Worm (Caenorhabditis elegans) whole organism, L3 larva: Measurements from ENCODE around the gene ptb-1.

Source experiments
- ZK546.5 ChIP-seq: sonication (generic microtip); optimal IDR thresholded peaks from 2 replicates; lab custom pipeline; 2017; ENCODE audit warnings: missing biosample characterization, missing genetic modification characterization
- aly-2 ChIP-seq: fragments of 150-350 bp; optimal IDR thresholded peaks from 2 replicates; lab custom pipeline; 2014; ENCODE audit warnings: missing biosample characterization, missing genetic modification characterization
- ama-1 ChIP-seq: fragments of 150-350 bp; optimal IDR thresholded peaks from 2 replicates; lab custom pipeline; 2018
- ceh-16 ChIP-seq: sonication (generic microtip); optimal IDR thresholded peaks from 2 replicates; lab custom pipeline; 2017; ENCODE audit warnings: missing biosample characterization, missing genetic modification characterization
- ceh-28 ChIP-seq: fragments of 150-350 bp; optimal IDR thresholded peaks from 2 replicates; lab custom pipeline; 2014; ENCODE audit warnings: missing biosample characterization, missing genetic modification reagents, missing genetic modification characterization
- ceh-82 ChIP-seq: fragments of 150-350 bp; optimal IDR thresholded peaks from 2 replicates; lab custom pipeline; 2014; ENCODE audit warnings: missing biosample characterization, missing genetic modification characterization
- daf-12 ChIP-seq: fragments of 150-350 bp; optimal IDR thresholded peaks from 2 replicates; lab custom pipeline; 2014; ENCODE audit warnings: missing biosample characterization, missing genetic modification reagents, missing genetic modification characterization
- egl-27 ChIP-seq: sonication (generic microtip); optimal IDR thresholded peaks from 4 replicates; lab custom pipeline; 2017; ENCODE audit warnings: missing biosample characterization, missing genetic modification reagents, missing genetic modification characterization
- egl-5 ChIP-seq: fragments of 150-350 bp; optimal IDR thresholded peaks from 2 replicates; lab custom pipeline; 2017; ENCODE audit warnings: missing biosample characterization, missing genetic modification reagents, missing genetic modification characterization, inconsistent platforms
- elt-1 ChIP-seq: fragments of 150-350 bp; optimal IDR thresholded peaks from 2 replicates; lab custom pipeline; 2014; ENCODE audit warnings: missing biosample characterization, missing genetic modification characterization
- elt-2 ChIP-seq: sonication (generic microtip); optimal IDR thresholded peaks from 2 replicates; lab custom pipeline; 2016; ENCODE audit warnings: missing genetic modification reagents, mild to moderate bottlenecking, missing genetic modification characterization, missing compliant biosample characterization
- elt-3 ChIP-seq, 3 experiments: fragments of 150-350 bp in 1 of 3; sonication (generic microtip) in 2 of 3; optimal IDR thresholded peaks; 2 replicates in 2 of 3; 4 replicates in 1 of 3; lab custom pipeline; 2014 to 2017; ENCODE audit warnings: missing biosample characterization in 3 of 3, missing genetic modification characterization in 3 of 3
- fkh-10 ChIP-seq: sonication (generic microtip); optimal IDR thresholded peaks from 2 replicates; lab custom pipeline; 2017; ENCODE audit warnings: missing biosample characterization, missing genetic modification reagents, missing genetic modification characterization
- fkh-2 ChIP-seq: fragments of 150-350 bp; optimal IDR thresholded peaks from 2 replicates; lab custom pipeline; 2014; ENCODE audit warnings: missing biosample characterization, missing genetic modification reagents, missing genetic modification characterization
- jun-1 ChIP-seq: fragments of 150-350 bp; optimal IDR thresholded peaks from 2 replicates; lab custom pipeline; 2014; ENCODE audit warnings: missing biosample characterization, missing genetic modification reagents, missing genetic modification characterization
- lin-39 ChIP-seq: fragments of 150-350 bp; optimal IDR thresholded peaks from 2 replicates; lab custom pipeline; 2018; ENCODE audit warnings: missing biosample characterization, missing genetic modification reagents, missing genetic modification characterization
- lsy-12 ChIP-seq: sonication (generic microtip); optimal IDR thresholded peaks from 2 replicates; lab custom pipeline; 2016; ENCODE audit warnings: mild to moderate bottlenecking, missing genetic modification characterization, missing compliant biosample characterization
- mdl-1 ChIP-seq: fragments of 150-350 bp; optimal IDR thresholded peaks from 2 replicates; lab custom pipeline; 2014; ENCODE audit warnings: missing biosample characterization, missing genetic modification characterization
- nfya-1 ChIP-seq: sonication (generic microtip); optimal IDR thresholded peaks from 2 replicates; lab custom pipeline; 2017; ENCODE audit warnings: missing genetic modification characterization, mild to moderate bottlenecking, missing compliant biosample characterization, antibody characterized with exemption, moderate library complexity; ENCODE audit not compliant: insufficient read depth
- nhr-23 ChIP-seq: fragments of 150-350 bp; optimal IDR thresholded peaks from 2 replicates; lab custom pipeline; 2014; ENCODE audit warnings: missing biosample characterization, missing genetic modification reagents, missing genetic modification characterization
- nhr-237 ChIP-seq: fragments of 150-350 bp; optimal IDR thresholded peaks from 2 replicates; lab custom pipeline; 2014; ENCODE audit warnings: missing biosample characterization, missing genetic modification characterization
- nhr-25 ChIP-seq: sonication (generic microtip); optimal IDR thresholded peaks from 2 replicates; lab custom pipeline; 2017; ENCODE audit warnings: missing biosample characterization, missing genetic modification characterization
- nhr-28 ChIP-seq: fragments of 150-350 bp; optimal IDR thresholded peaks from 2 replicates; lab custom pipeline; 2014; ENCODE audit warnings: missing biosample characterization, missing genetic modification characterization
- nhr-43 ChIP-seq: sonication (generic microtip); optimal IDR thresholded peaks from 2 replicates; lab custom pipeline; 2016; ENCODE audit warnings: mild to moderate bottlenecking, missing genetic modification characterization, missing compliant biosample characterization; ENCODE audit not compliant: poor library complexity, severe bottlenecking
- nhr-67 ChIP-seq: fragments of 150-350 bp; optimal IDR thresholded peaks from 2 replicates; lab custom pipeline; 2014; ENCODE audit warnings: missing biosample characterization, missing genetic modification characterization
- nhr-77 ChIP-seq: fragments of 150-350 bp; optimal IDR thresholded peaks from 2 replicates; lab custom pipeline; 2014; ENCODE audit warnings: missing biosample characterization, missing genetic modification characterization
- pha-4 ChIP-seq: fragments of 150-350 bp; optimal IDR thresholded peaks from 2 replicates; lab custom pipeline; 2014; ENCODE audit warnings: missing biosample characterization, missing genetic modification reagents, missing genetic modification characterization
- pqm-1 ChIP-seq: fragments of 150-350 bp; optimal IDR thresholded peaks from 2 replicates; lab custom pipeline; 2017; ENCODE audit warnings: missing biosample characterization, missing genetic modification characterization, inconsistent platforms
- sea-2 ChIP-seq: fragments of 150-350 bp; sonication (generic microtip); optimal IDR thresholded peaks from 4 replicates; lab custom pipeline; 2014; ENCODE audit warnings: missing biosample characterization, missing genetic modification reagents, missing genetic modification characterization
- skn-1 ChIP-seq: fragments of 150-350 bp; optimal IDR thresholded peaks from 2 replicates; lab custom pipeline; 2014; ENCODE audit warnings: missing biosample characterization, missing genetic modification characterization
- snpc-4 ChIP-seq: fragments of 150-350 bp; optimal IDR thresholded peaks from 2 replicates; lab custom pipeline; 2014; ENCODE audit warnings: missing biosample characterization, missing genetic modification characterization
- tbx-2 ChIP-seq: sonication (generic microtip); optimal IDR thresholded peaks from 2 replicates; lab custom pipeline; 2016; ENCODE audit warnings: mild to moderate bottlenecking, missing genetic modification characterization, missing compliant biosample characterization
- unc-62 ChIP-seq: fragments of 150-350 bp; sonication (generic microtip); optimal IDR thresholded peaks from 4 replicates; lab custom pipeline; 2014; ENCODE audit warnings: missing biosample characterization, missing genetic modification reagents, missing genetic modification characterization
- ztf-11 ChIP-seq: fragments of 150-350 bp; optimal IDR thresholded peaks from 2 replicates; lab custom pipeline; 2014; ENCODE audit warnings: missing biosample characterization, missing genetic modification characterization
- ztf-4 ChIP-seq: fragments of 150-350 bp; optimal IDR thresholded peaks from 2 replicates; lab custom pipeline; 2014; ENCODE audit warnings: missing biosample characterization, missing genetic modification characterization

The ptb-1 gene

ce11 chrII:10675302-10675701 lies at the start of gene ptb-1:
Gene ptb-1, plus strand, starts transcription at chrII:10675602.
- TF ChIP-seq nhr-23 (no peak), unc-62 (GFP tag; lab: Kevin White, UChicago) (no peak), egl-5 (tag; lab: Kevin White, UChicago) (no peak), fkh-2 (tag; lab: Kevin White, UChicago) (no peak), aly-2 (tag; lab: Kevin White, UChicago) (no peak)
- TF ChIP-seq, all 47 proteins: peak for 0

DNA sequence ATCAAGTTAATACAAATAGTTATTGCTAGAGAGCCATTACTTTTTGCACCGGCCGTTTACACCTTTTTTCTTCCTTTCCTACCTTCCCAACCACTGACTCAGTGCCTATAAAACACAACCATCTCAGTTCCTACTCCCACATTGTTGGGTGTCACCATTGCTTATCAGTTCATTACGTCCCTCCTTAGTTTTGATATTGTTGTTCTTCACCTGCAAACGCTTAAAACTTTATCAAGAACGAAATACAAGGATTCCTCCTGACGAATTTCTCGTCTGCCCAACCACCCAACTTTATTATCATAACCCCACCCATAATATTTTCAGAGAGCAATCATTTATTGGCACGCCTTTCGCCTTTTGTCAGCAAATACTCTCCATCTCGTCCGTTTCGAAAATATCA lies 48.3 kb upstream of the ptb-1 start:
- TF ChIP-seq skn-1 (tag; lab: Kevin White, UChicago) = no peak
- peak; percentile 84 for TF ChIP-seq elt-2 (tag; lab: Kevin White, UChicago)
- peak; percentile 38 for TF ChIP-seq pqm-1
- TF ChIP-seq jun-1 = peak; percentile 38

DNA sequence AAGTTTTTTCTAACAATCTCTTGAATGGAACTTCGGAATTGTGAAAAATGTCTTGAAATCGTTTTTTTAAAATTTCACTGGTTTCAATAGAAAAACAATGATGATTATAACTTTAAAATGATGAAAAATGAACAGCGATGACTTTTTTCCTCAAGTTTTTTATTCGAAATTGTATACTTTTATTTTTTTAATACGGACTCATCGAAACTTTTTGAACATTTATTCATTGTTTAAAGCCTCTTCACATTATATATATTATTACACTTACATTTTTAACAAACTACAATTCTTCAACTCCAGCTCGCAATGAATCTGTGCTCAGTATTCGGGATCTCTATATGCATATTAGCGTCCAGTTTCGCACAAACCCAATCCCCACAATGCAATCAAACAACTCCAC lies 47.4 kb upstream of the ptb-1 start, which contains the start of gene M28.8:
Gene M28.8 (plus strand): TSS at position 301 of the 400 bp plus-strand sequence.
- TF ChIP-seq sea-2 (GFP tag; lab: Kevin White, UChicago) = no peak
- TF ChIP-seq ceh-82 (tag; lab: Kevin White, UChicago) = no peak
- no peak for TF ChIP-seq ama-1
- no peak for TF ChIP-seq pha-4 (tag; lab: Kevin White, UChicago)

DNA sequence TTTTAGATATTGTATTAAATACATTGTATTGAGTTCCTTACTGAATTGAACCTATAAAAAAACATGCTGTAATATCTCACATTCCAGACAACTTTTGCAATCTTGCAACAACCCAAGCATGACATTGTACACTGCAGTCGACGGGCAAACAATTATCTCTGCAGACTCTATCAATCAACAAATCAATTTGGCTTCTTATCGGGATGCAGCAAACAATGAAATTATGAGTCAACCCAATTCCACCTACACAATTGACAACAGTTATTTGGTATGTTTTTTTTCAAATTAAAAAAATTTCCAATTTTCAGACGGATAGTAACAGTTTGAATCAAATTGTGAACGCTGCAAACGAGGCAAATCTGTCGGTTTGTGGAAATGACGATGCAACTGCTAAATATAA lies 44.5 kb upstream of the ptb-1 start:
- TF ChIP-seq lin-39 (tag; lab: Kevin White, UChicago) (no peak), ceh-28 (tag; lab: Kevin White, UChicago) (no peak), pqm-1 (peak; percentile 20), ceh-82 (tag; lab: Kevin White, UChicago) (no peak), pha-4 (tag; lab: Kevin White, UChicago) (no peak), elt-1 (tag; lab: Kevin White, UChicago) (no peak), elt-2 (tag; lab: Kevin White, UChicago) (peak; percentile 28), fkh-2 (tag; lab: Kevin White, UChicago) (no peak)

- TF ChIP-seq ZK546.5 = no peak
- TF ChIP-seq ztf-11 = no peak
- no peak for TF ChIP-seq nhr-237 (tag; lab: Kevin White, UChicago)
- no peak for TF ChIP-seq skn-1 (tag; lab: Kevin White, UChicago)
- TF ChIP-seq nhr-67 (tag; lab: Kevin White, UChicago) = no peak
- TF ChIP-seq aly-2 (tag; lab: Kevin White, UChicago) = no peak
- no peak for TF ChIP-seq ceh-82 (tag; lab: Kevin White, UChicago)
- TF ChIP-seq snpc-4 (tag; lab: Kevin White, UChicago) = no peak
- no peak for TF ChIP-seq nhr-25 (tag; lab: Kevin White, UChicago)
- TF ChIP-seq pqm-1 = no peak
- TF ChIP-seq mdl-1 (tag; lab: Kevin White, UChicago) = no peak
- no peak for TF ChIP-seq egl-27
- TF ChIP-seq nhr-43 = no peak
- no peak for TF ChIP-seq ama-1
- no peak for TF ChIP-seq fkh-2 (tag; lab: Kevin White, UChicago)
- no peak for TF ChIP-seq egl-5 (tag; lab: Kevin White, UChicago)
Measured at ce11 chrII:10639110-10639509, 36.3 kb upstream of the ptb-1 start, which contains the start of gene M28.9. Gene M28.9, plus strand, starts transcription at chrII:10639410.

DNA sequence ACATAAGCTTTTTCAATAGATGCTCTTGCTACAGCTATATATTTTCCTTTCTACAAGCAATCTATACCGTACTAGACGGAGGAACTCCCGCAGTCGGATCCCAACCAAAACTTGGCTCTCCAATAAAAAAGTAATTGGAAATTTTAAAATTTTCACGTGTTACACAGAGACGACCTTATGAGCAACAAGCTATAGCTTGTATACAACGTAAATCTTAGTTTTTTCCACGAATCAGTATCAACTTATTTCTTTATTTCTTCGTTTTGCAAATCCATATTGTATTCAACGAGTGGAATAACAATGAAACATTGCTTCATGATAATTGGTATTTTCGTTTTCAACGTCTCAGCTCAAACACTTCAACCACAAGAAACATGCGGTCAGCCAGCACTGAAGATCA lies 32.0 kb upstream of the ptb-1 start, which contains the start of gene M28.4:
Gene M28.4 (plus strand): TSS at position 301 of the 400 bp plus-strand sequence.
- TF ChIP-seq nfya-1 (tag; lab: Kevin White, UChicago) (no peak), snpc-4 (tag; lab: Kevin White, UChicago) (no peak), elt-3 (tag; optimal IDR thresholded peaks at IDR 0.05; lab: Kevin White, UChicago) (no peak), elt-2 (tag; lab: Kevin White, UChicago) (no peak), jun-1 (no peak), ceh-28 (tag; lab: Kevin White, UChicago) (no peak), lin-39 (tag; lab: Kevin White, UChicago) (no peak), egl-27 (no peak), tbx-2 (tag; lab: Kevin White, UChicago) (no peak), lsy-12 (tag; lab: Kevin White, UChicago) (no peak), unc-62 (GFP tag; lab: Kevin White, UChicago) (no peak), skn-1 (tag; lab: Kevin White, UChicago) (no peak), daf-12 (tag; lab: Kevin White, UChicago) (no peak), ztf-11 (no peak), nhr-28 (tag; lab: Kevin White, UChicago) (no peak), fkh-10 (GFP tag; lab: Kevin White, UChicago) (no peak), nhr-77 (tag; lab: Kevin White, UChicago) (no peak), ztf-4 (tag; lab: Kevin White, UChicago) (no peak), ceh-16 (tag; lab: Kevin White, UChicago) (no peak), nhr-43 (no peak)
